Fruit fly (Drosophila melanogaster) whole organism, embryonic: ENCODE data around the gene CG15602.

ENCODE experiments used
- B-H2 ChIP-seq: fragments of 200-800 bp; sonication (Bioruptor generic); optimal IDR thresholded peaks from 2 replicates; lab custom pipeline; 2018; ENCODE audit warnings: missing biosample characterization, mild to moderate bottlenecking, missing genetic modification characterization
- CG12104 ChIP-seq: fragments of 200-800 bp; sonication (Bioruptor generic); optimal IDR thresholded peaks from 3 replicates; lab custom pipeline; 2016; ENCODE audit warnings: missing biosample characterization, missing genetic modification characterization
- CG13775 ChIP-seq: fragments of 200-800 bp; sonication (Bioruptor generic); optimal IDR thresholded peaks from 3 replicates; lab custom pipeline; 2017; ENCODE audit warnings: missing biosample characterization, mild to moderate bottlenecking, missing genetic modification characterization
- CG14441 ChIP-seq: fragments of 200-800 bp; sonication (Bioruptor generic); IDR thresholded peaks from 2 replicates; pipeline ENCODE4 v1.3.6; 2022; ENCODE audit warnings: missing biosample characterization, missing genetic modification characterization
- CG14965 ChIP-seq: fragments of 200-800 bp; sonication (Bioruptor generic); optimal IDR thresholded peaks from 2 replicates; lab custom pipeline; 2016; ENCODE audit warnings: missing biosample characterization, missing genetic modification characterization, borderline replicate concordance
- CG1647 ChIP-seq: fragments of 200-800 bp; sonication (Bioruptor generic); optimal IDR thresholded peaks from 3 replicates; lab custom pipeline; 2016; ENCODE audit warnings: missing biosample characterization, missing genetic modification characterization
- CG17568 ChIP-seq: fragments of 200-800 bp; sonication (Bioruptor generic); optimal IDR thresholded peaks from 2 replicates; lab custom pipeline; 2018; ENCODE audit warnings: missing biosample characterization, mild to moderate bottlenecking, missing genetic modification characterization, moderate library complexity
- CG1792 ChIP-seq: fragments of 200-800 bp; sonication (Bioruptor generic); optimal IDR thresholded peaks from 2 replicates; lab custom pipeline; 2016; ENCODE audit warnings: missing biosample characterization, missing genetic modification characterization
- CG2199 ChIP-seq: fragments of 200-800 bp; sonication (Bioruptor generic); IDR thresholded peaks from 3 replicates; pipeline ENCODE4 v1.3.6; 2022; ENCODE audit warnings: missing biosample characterization, missing genetic modification characterization
- CG30431 ChIP-seq: fragments of 200-800 bp; sonication (Bioruptor generic); optimal IDR thresholded peaks from 2 replicates; lab custom pipeline; 2017; ENCODE audit warnings: missing biosample characterization, missing genetic modification characterization
- CG32772 ChIP-seq: fragments of 200-800 bp; sonication (Bioruptor generic); IDR thresholded peaks from 2 replicates; pipeline ENCODE4 v1.3.6; 2022; ENCODE audit warnings: missing biosample characterization, missing genetic modification characterization
- CG33213 ChIP-seq: fragments of 200-800 bp; sonication (Bioruptor generic); optimal IDR thresholded peaks from 3 replicates; lab custom pipeline; 2016; ENCODE audit warnings: missing biosample characterization, missing genetic modification characterization
- CG3407 ChIP-seq: fragments of 200-800 bp; sonication (Bioruptor generic); optimal IDR thresholded peaks from 2 replicates; lab custom pipeline; 2018; ENCODE audit warnings: missing biosample characterization, mild to moderate bottlenecking, missing genetic modification characterization
- CG4282 ChIP-seq: fragments of 200-800 bp; sonication (Bioruptor generic); optimal IDR thresholded peaks from 2 replicates; lab custom pipeline; 2016; ENCODE audit warnings: missing biosample characterization, missing genetic modification characterization
- CG4730 ChIP-seq: fragments of 200-800 bp; sonication (Bioruptor generic); IDR thresholded peaks from 2 replicates; pipeline ENCODE4 v1.3.6; 2022; ENCODE audit warnings: missing biosample characterization, missing genetic modification characterization
- CG7928 ChIP-seq: fragments of 200-800 bp; sonication (Bioruptor generic); optimal IDR thresholded peaks from 2 replicates; lab custom pipeline; 2017; ENCODE audit warnings: missing biosample characterization, mild to moderate bottlenecking, missing genetic modification characterization
- CG9876 ChIP-seq: fragments of 200-800 bp; sonication (Bioruptor generic); optimal IDR thresholded peaks from 2 replicates; lab custom pipeline; 2016; ENCODE audit warnings: missing biosample characterization, missing genetic modification characterization
- Dip2 ChIP-seq: fragments of 200-800 bp; sonication (Bioruptor generic); IDR thresholded peaks from 2 replicates; pipeline ENCODE4 v1.3.6; 2022; ENCODE audit warnings: missing biosample characterization, missing genetic modification characterization
- Drgx ChIP-seq: fragments of 200-800 bp; sonication (Bioruptor generic); IDR thresholded peaks from 2 replicates; pipeline ENCODE4 v1.3.6; 2022; ENCODE audit warnings: missing biosample characterization, missing genetic modification characterization
- E2f2 ChIP-seq: fragments of 200-800 bp; sonication (Bioruptor generic); IDR thresholded peaks from 2 replicates; pipeline ENCODE4 v1.3.6; 2022; ENCODE audit warnings: missing biosample characterization, missing genetic modification characterization
- Elba2 ChIP-seq: fragments of 200-800 bp; sonication (Bioruptor generic); optimal IDR thresholded peaks from 3 replicates; lab custom pipeline; 2016; ENCODE audit warnings: missing biosample characterization, missing genetic modification characterization
- Gsc ChIP-seq: fragments of 200-800 bp; sonication (Bioruptor generic); IDR thresholded peaks from 2 replicates; pipeline ENCODE4 v1.3.6; 2022; ENCODE audit warnings: missing biosample characterization, missing genetic modification characterization
- HLHmδ ChIP-seq: fragments of 200-800 bp; sonication (Bioruptor generic); optimal IDR thresholded peaks from 2 replicates; lab custom pipeline; 2018; ENCODE audit warnings: missing biosample characterization, mild to moderate bottlenecking, missing genetic modification characterization, moderate library complexity
- Hmr ChIP-seq: fragments of 200-800 bp; sonication (Bioruptor generic); optimal IDR thresholded peaks from 3 replicates; lab custom pipeline; 2017; ENCODE audit warnings: mild to moderate bottlenecking, missing biosample characterization, missing genetic modification reagents, missing genetic modification characterization
- MTF-1 ChIP-seq: fragments of 200-800 bp; sonication (Bioruptor generic); optimal IDR thresholded peaks from 2 replicates; lab custom pipeline; 2018; ENCODE audit warnings: missing biosample characterization, mild to moderate bottlenecking, missing genetic modification characterization, borderline replicate concordance
- Max ChIP-seq: fragments of 200-800 bp; sonication (Bioruptor generic); optimal IDR thresholded peaks from 2 replicates; lab custom pipeline; 2016; ENCODE audit warnings: missing biosample characterization, mild to moderate bottlenecking, missing genetic modification characterization
- Mes4 ChIP-seq: fragments of 200-800 bp; sonication (Bioruptor generic); optimal IDR thresholded peaks from 2 replicates; lab custom pipeline; 2016; ENCODE audit warnings: missing biosample characterization, missing genetic modification characterization
- NC2β ChIP-seq: fragments of 200-800 bp; sonication (Bioruptor generic); optimal IDR thresholded peaks from 2 replicates; lab custom pipeline; 2016; ENCODE audit warnings: missing biosample characterization, missing genetic modification characterization
- NK7.1 ChIP-seq: fragments of 200-800 bp; sonication (Bioruptor generic); optimal IDR thresholded peaks from 3 replicates; lab custom pipeline; 2016; ENCODE audit warnings: missing biosample characterization, missing genetic modification characterization
- NfI ChIP-seq: fragments of 200-800 bp; sonication (Bioruptor generic); optimal IDR thresholded peaks from 3 replicates; lab custom pipeline; 2018; ENCODE audit warnings: missing biosample characterization, mild to moderate bottlenecking, missing genetic modification characterization, moderate library complexity
- Rfx ChIP-seq: fragments of 200-800 bp; sonication (Bioruptor generic); IDR thresholded peaks from 2 replicates; pipeline ENCODE4 v1.3.6; 2022; ENCODE audit warnings: missing biosample characterization, missing genetic modification characterization
- Sin3A ChIP-seq: fragments of >200 bp; optimal IDR thresholded peaks from 2 replicates; lab custom pipeline; 2018
- Sry-δ ChIP-seq: fragments of 200-800 bp; sonication (Bioruptor generic); optimal IDR thresholded peaks from 2 replicates; lab custom pipeline; 2016; ENCODE audit warnings: missing biosample characterization, missing genetic modification characterization
- Xrp1 ChIP-seq: fragments of 200-800 bp; sonication (Bioruptor generic); IDR thresholded peaks from 2 replicates; pipeline ENCODE4 v1.3.6; 2022; ENCODE audit warnings: missing biosample characterization, missing genetic modification characterization
- ase ChIP-seq: fragments of 200-800 bp; sonication (Bioruptor generic); IDR thresholded peaks from 3 replicates; pipeline ENCODE4 v1.3.6; 2022; ENCODE audit warnings: missing biosample characterization, missing genetic modification characterization
- bsh ChIP-seq, 2 experiments: fragments of 200-800 bp; sonication (Bioruptor generic); optimal IDR thresholded peaks; 2 replicates each; lab custom pipeline; 2017 to 2018; ENCODE audit warnings: mild to moderate bottlenecking in 2 of 2, missing biosample characterization in 2 of 2, missing genetic modification characterization in 2 of 2, moderate library complexity in 1 of 2
- cg ChIP-seq: fragments of 200-800 bp; sonication (Bioruptor generic); optimal IDR thresholded peaks from 3 replicates; lab custom pipeline; 2019; ENCODE audit warnings: missing biosample characterization, mild to moderate bottlenecking, missing genetic modification characterization, moderate library complexity
- corto ChIP-seq: fragments of 200-800 bp; sonication (Bioruptor generic); optimal IDR thresholded peaks from 2 replicates; lab custom pipeline; 2016; ENCODE audit warnings: missing biosample characterization, mild to moderate bottlenecking, missing genetic modification characterization, moderate library complexity
- crol ChIP-seq: fragments of 200-800 bp; sonication (Bioruptor generic); IDR thresholded peaks from 2 replicates; pipeline ENCODE4 v1.3.6; 2022; ENCODE audit warnings: missing biosample characterization, missing genetic modification characterization
- danr ChIP-seq: fragments of 200-800 bp; sonication (Bioruptor generic); IDR thresholded peaks from 2 replicates; pipeline ENCODE4 v1.3.6; 2022; ENCODE audit warnings: missing biosample characterization, missing genetic modification characterization
- exex ChIP-seq: fragments of 200-800 bp; sonication (Bioruptor generic); optimal IDR thresholded peaks from 4 replicates; lab custom pipeline; 2018; ENCODE audit warnings: missing biosample characterization, mild to moderate bottlenecking, missing genetic modification characterization, moderate library complexity
- fd96Cb ChIP-seq: fragments of 200-800 bp; sonication (Bioruptor generic); optimal IDR thresholded peaks from 2 replicates; lab custom pipeline; 2018; ENCODE audit warnings: missing biosample characterization, mild to moderate bottlenecking, missing genetic modification characterization, moderate library complexity
- inv ChIP-seq: fragments of 200-800 bp; sonication (Bioruptor generic); IDR thresholded peaks from 2 replicates; pipeline ENCODE4 v1.3.6; 2022; ENCODE audit warnings: missing biosample characterization, missing genetic modification characterization; ENCODE audit not compliant: partially characterized antibody
- p53 ChIP-seq: fragments of 200-800 bp; sonication (Bioruptor generic); optimal IDR thresholded peaks from 2 replicates; lab custom pipeline; 2016; ENCODE audit warnings: missing biosample characterization, missing genetic modification characterization
- pnt ChIP-seq: fragments of 200-800 bp; sonication (Bioruptor generic); optimal IDR thresholded peaks from 3 replicates; lab custom pipeline; 2016; ENCODE audit warnings: missing biosample characterization, missing genetic modification characterization
- row ChIP-seq: fragments of 200-800 bp; sonication (Bioruptor generic); IDR thresholded peaks from 3 replicates; pipeline ENCODE4 v1.3.6; 2022; ENCODE audit warnings: missing biosample characterization, missing genetic modification characterization
- slbo ChIP-seq: fragments of 200-800 bp; sonication (Bioruptor generic); IDR thresholded peaks from 2 replicates; pipeline ENCODE4 v1.3.6; 2022; ENCODE audit warnings: missing biosample characterization, missing genetic modification characterization
- sob ChIP-seq: fragments of 200-800 bp; sonication (Bioruptor generic); IDR thresholded peaks from 2 replicates; pipeline ENCODE4 v1.3.6; 2022; ENCODE audit warnings: missing biosample characterization, missing genetic modification characterization
- sqz ChIP-seq: fragments of 200-800 bp; sonication (Bioruptor generic); optimal IDR thresholded peaks from 3 replicates; lab custom pipeline; 2018; ENCODE audit warnings: missing biosample characterization, mild to moderate bottlenecking, missing genetic modification characterization
- tup ChIP-seq: fragments of 200-800 bp; sonication (Bioruptor generic); optimal IDR thresholded peaks from 2 replicates; lab custom pipeline; 2016; ENCODE audit warnings: missing biosample characterization, mild to moderate bottlenecking, missing genetic modification characterization, moderate library complexity
- usp ChIP-seq: fragments of >200 bp; optimal IDR thresholded peaks from 2 replicates; lab custom pipeline; 2017; ENCODE audit warnings: missing biosample characterization, missing genetic modification characterization

CG15602 gene

DNA sequence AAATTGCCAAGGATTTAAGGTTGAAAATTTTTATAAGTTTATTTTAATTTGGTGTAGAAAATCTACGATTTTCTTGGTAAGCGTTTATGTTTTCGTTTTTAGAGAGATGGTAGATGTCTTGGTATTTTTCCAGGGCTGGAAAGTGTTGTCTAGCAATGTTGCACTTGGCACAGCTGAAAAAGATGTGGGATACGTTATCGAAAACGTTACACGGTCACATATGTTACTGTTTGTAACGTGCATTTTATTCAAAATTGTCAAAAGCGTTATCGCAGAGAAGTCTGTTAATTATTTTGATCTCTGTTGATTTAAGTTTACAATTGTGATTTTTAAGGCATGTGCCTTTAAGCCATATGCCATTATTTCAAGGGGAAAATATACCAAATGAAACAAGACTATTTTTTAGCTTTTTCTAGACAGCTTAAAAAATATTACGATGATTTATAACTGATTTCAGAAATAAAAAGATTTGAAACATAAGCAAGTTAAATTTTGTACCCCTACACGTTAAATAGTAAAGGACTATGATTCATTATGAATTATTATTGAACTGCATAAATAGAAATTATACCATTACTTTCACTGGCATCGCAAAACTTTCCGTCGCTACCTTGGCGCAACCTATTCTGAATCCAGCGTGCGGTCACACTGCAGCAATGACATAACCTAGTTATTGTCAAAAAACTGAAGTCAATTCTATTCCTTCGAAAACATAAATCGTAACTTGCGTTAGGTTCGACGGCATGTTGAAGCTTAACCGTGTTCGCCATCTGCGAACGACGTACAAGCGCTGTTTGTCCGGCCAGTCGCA lies 13.6 kb upstream of the CG15602 start, which contains the start of the genes Paf-AHalpha and mRpS30 (continued):
- TF ChIP-seq bsh (GFP tag; optimal IDR thresholded peaks at IDR 0.05; lab: Kevin White, UChicago) (no peak), usp (GFP tag; lab: Kevin White, UChicago) (no peak), NC2β (GFP tag; lab: Kevin White, UChicago) (no peak), CG1647 (GFP tag; lab: Kevin White, UChicago) (no peak), CG3407 (GFP tag; lab: Kevin White, UChicago) (no peak), ase (GFP tag; lab: Robert Waterston, UW) (no peak), inv (GFP tag; lab: Robert Waterston, UW) (no peak), Dip2 (no peak), Max (GFP tag; lab: Kevin White, UChicago) (no peak), danr (GFP tag; lab: Robert Waterston, UW) (no peak), Xrp1 (GFP tag; lab: Robert Waterston, UW) (no peak), CG9876 (GFP tag; lab: Kevin White, UChicago) (no peak), NK7.1 (GFP tag; lab: Kevin White, UChicago) (no peak), CG30431 (GFP tag; lab: Kevin White, UChicago) (no peak), cg (GFP tag; lab: Kevin White, UChicago) (no peak), NfI (no peak), CG1792 (GFP tag; lab: Kevin White, UChicago) (no peak), CG13775 (GFP tag; lab: Kevin White, UChicago) (no peak), fd96Cb (tag; lab: Kevin White, UChicago) (no peak), corto (GFP tag; lab: Kevin White, UChicago) (no peak), slbo (GFP tag; lab: Robert Waterston, UW) (peak; percentile 34; the same call in 1 of the 2 replicates), row (GFP tag; lab: Robert Waterston, UW) (peak; percentile 31; the same call in 2 of the 3 replicates), Hmr (GFP tag; lab: Kevin White, UChicago) (no peak), CG14441 (GFP tag; lab: Robert Waterston, UW) (no peak), CG4282 (GFP tag; lab: Kevin White, UChicago) (no peak), Drgx (no peak), p53 (GFP tag; lab: Kevin White, UChicago) (no peak), CG4730 (GFP tag; lab: Robert Waterston, UW) (no peak), Rfx (GFP tag; lab: Robert Waterston, UW) (peak; percentile 40; the same call in 1 of the 2 replicates), E2f2 (GFP tag; lab: Robert Waterston, UW) (peak; percentile 26; the same call in 1 of the 2 replicates), Mes4 (GFP tag; lab: Kevin White, UChicago) (no peak), CG12104 (GFP tag; lab: Kevin White, UChicago) (no peak), CG17568 (GFP tag; lab: Kevin White, UChicago) (no peak), CG7928 (GFP tag; lab: Kevin White, UChicago) (peak; percentile 87), sqz (GFP tag; lab: Kevin White, UChicago) (no peak), exex (tag; lab: Kevin White, UChicago) (no peak), Elba2 (GFP tag; lab: Kevin White, UChicago) (no peak), Sry-δ (GFP tag; lab: Kevin White, UChicago) (peak; percentile 71), MTF-1 (GFP tag; lab: Kevin White, UChicago) (no peak), CG14965 (GFP tag; lab: Kevin White, UChicago) (no peak), pnt (GFP tag; lab: Kevin White, UChicago) (no peak), Sin3A (lab: Kevin White, UChicago) (peak; percentile 41), tup (no peak), Gsc (no peak), CG33213 (GFP tag; lab: Kevin White, UChicago) (peak; percentile 30), crol (no peak), CG2199 (no peak), B-H2 (GFP tag; lab: Kevin White, UChicago) (no peak), HLHmδ (no peak), sob (GFP tag; lab: Robert Waterston, UW) (no peak), CG32772 (no peak)
